Fruit fly (Drosophila melanogaster) whole organism, prepupa: ENCODE measurements around the gene IFT43.

Experiments
- CG10631 ChIP-seq: fragments of 200-800 bp; sonication (Bioruptor generic); optimal IDR thresholded peaks from 2 replicates; lab custom pipeline; 2016; ENCODE audit warnings: missing biosample characterization, missing genetic modification characterization
- CG11902 ChIP-seq: fragments of 200-800 bp; sonication (Bioruptor generic); optimal IDR thresholded peaks from 3 replicates; lab custom pipeline; 2016; ENCODE audit warnings: missing biosample characterization, missing genetic modification characterization
- CG6163 ChIP-seq: fragments of 200-800 bp; sonication (Bioruptor generic); IDR thresholded peaks from 3 replicates; pipeline ENCODE4 v1.3.6; 2022; ENCODE audit warnings: missing biosample characterization, missing genetic modification characterization
- CG6854 ChIP-seq: fragments of 200-800 bp; sonication (Bioruptor generic); optimal IDR thresholded peaks from 2 replicates; lab custom pipeline; 2017; ENCODE audit warnings: missing biosample characterization, mild to moderate bottlenecking, missing genetic modification characterization
- Gug ChIP-seq: fragments of 200-800 bp; sonication (Bioruptor generic); IDR thresholded peaks from 2 replicates; pipeline ENCODE4 v1.3.6; 2022; ENCODE audit warnings: missing biosample characterization, missing genetic modification characterization
- Hr4 ChIP-seq: fragments of 200-800 bp; sonication (Bioruptor generic); optimal IDR thresholded peaks from 3 replicates; lab custom pipeline; 2016; ENCODE audit warnings: missing biosample characterization, missing genetic modification characterization
- Lpt ChIP-seq: fragments of 200-800 bp; sonication (Bioruptor generic); optimal IDR thresholded peaks from 3 replicates; lab custom pipeline; 2016; ENCODE audit warnings: missing biosample characterization, missing genetic modification characterization
- OdsH ChIP-seq: fragments of 200-800 bp; sonication (Bioruptor generic); optimal IDR thresholded peaks from 3 replicates; lab custom pipeline; 2016; ENCODE audit warnings: missing biosample characterization, missing genetic modification characterization
- net ChIP-seq: fragments of 200-800 bp; sonication (Bioruptor generic); optimal IDR thresholded peaks from 3 replicates; lab custom pipeline; 2016; ENCODE audit warnings: missing biosample characterization, missing genetic modification characterization

DNA sequence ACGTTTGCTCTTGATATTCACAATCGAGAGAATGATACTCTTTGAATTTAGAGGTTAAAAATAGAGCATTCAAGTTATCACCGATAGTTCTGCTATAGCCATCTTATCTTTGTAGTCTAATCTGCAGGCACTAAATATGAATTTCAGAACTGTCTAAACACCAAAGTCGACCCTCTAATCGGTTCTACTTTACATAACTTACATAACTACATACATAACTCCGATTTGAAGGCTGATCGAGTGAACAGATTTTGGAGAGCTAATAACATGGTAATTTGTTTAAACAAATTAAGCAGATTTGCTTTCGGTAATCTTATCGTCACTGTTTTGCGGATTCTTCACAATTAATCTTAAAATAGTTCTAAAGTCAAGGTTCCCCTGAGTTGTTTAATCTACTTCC, 6.7 kb upstream of the IFT43 start:
- no peak for TF ChIP-seq CG6163 (GFP tag; lab: Robert Waterston, UW)
- no peak for TF ChIP-seq CG11902 (GFP tag; lab: Kevin White, UChicago)
- TF ChIP-seq Hr4 = no peak
- no peak for TF ChIP-seq Gug (GFP tag; lab: Robert Waterston, UW)
- no peak for TF ChIP-seq Lpt
- TF ChIP-seq OdsH = no peak
- no peak for TF ChIP-seq net
- no peak for TF ChIP-seq CG6854 (GFP tag; lab: Kevin White, UChicago)
- TF ChIP-seq CG10631 (GFP tag; lab: Kevin White, UChicago) = no peak
